Fruit fly (Drosophila melanogaster): ENCODE measurements around the gene CG6729.

Gene CG6729

DNA sequence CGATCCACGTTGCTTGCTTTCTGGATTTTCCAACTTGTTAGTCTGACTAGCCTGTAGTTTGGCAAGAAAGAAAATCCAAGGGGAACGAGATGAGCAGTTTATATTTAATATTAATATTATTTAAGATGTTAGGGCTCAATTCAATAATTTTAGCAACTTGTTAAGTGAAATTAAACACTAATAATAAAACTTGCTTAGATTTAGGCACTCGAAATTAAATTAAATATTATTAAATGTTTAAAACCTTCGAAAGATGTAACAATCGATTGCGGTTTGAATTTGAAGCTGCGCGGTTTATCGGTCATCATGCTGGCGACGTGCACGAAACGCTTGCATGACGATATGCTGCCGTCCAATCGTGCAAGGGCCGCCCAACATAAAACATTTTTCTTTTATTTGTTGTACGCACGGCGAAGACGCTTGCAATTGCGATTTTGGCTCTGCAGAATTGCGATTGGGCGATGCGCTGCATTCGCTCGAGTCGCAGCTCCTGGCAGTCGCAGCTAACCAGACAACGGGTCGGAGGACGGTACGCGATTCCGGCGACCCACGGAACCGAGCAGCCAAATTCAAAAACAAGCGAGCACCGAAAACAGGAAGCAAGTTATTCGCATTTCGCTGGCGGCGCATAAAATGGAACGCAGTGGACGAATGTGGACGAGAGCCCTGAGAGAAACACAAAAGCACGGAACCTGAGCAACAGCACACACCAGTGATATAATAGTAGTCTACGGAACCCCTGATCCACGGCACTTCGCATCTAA is 6.6 kb downstream of the CG6729 start, which contains the start of the genes Vha16-5 and CG12299 (continued):
- TF ChIP-seq Gsc (GFP tag; IDR thresholded peaks at IDR 0.05) (0 out of 2 replicates have a peak, but pooled peaks have one; percentile 39), CTCF (GFP tag; optimal IDR thresholded peaks at IDR 0.05) (no peak), Poxn (GFP tag; IDR thresholded peaks at IDR 0.05) (peak; percentile 21; the same call in 1 of the 2 replicates), CG10274 (GFP tag; optimal IDR thresholded peaks at IDR 0.05) (no peak), ATbp (GFP tag; optimal IDR thresholded peaks at IDR 0.05) (no peak), Hand (GFP tag; optimal IDR thresholded peaks at IDR 0.05) (no peak), CG9437 (GFP tag; optimal IDR thresholded peaks at IDR 0.05) (peak; percentile 47), CG1233 (GFP tag; optimal IDR thresholded peaks at IDR 0.05) (peak; percentile 35), Oaz (GFP tag; IDR thresholded peaks at IDR 0.05) (peak; percentile 78), bcd (GFP tag; optimal IDR thresholded peaks at IDR 0.05) (peak; percentile 72), ERR (GFP tag; optimal IDR thresholded peaks at IDR 0.05) (no peak), twi (tag; optimal IDR thresholded peaks at IDR 0.05) (peak; percentile 37), CG11456 (GFP tag; IDR thresholded peaks at IDR 0.05) (peak; percentile 95), Rx (GFP tag; IDR thresholded peaks at IDR 0.05) (peak; percentile 87), CG13775 (GFP tag; optimal IDR thresholded peaks at IDR 0.05) (peak; percentile 91), chn (GFP tag; optimal IDR thresholded peaks at IDR 0.05) (peak; percentile 93), pb (GFP tag; optimal IDR thresholded peaks at IDR 0.05) (peak; percentile 69), CG4854 (GFP tag; optimal IDR thresholded peaks at IDR 0.05) (peak; percentile 65), CG18476 (GFP tag; optimal IDR thresholded peaks at IDR 0.05) (peak; percentile 74), sim (GFP tag; IDR thresholded peaks at IDR 0.05) (no peak; the same call in 1 of the 2 replicates), CG11247 (GFP tag; IDR thresholded peaks at IDR 0.05) (peak; percentile 88), chif (GFP tag; optimal IDR thresholded peaks at IDR 0.05) (peak; percentile 80 to 85), nerfin-2 (GFP tag; IDR thresholded peaks at IDR 0.05; ENCODE audit: partially characterized antibody) (peak; percentile 85), CG11696 (GFP tag; IDR thresholded peaks at IDR 0.05) (peak; percentile 52), wek (GFP tag; optimal IDR thresholded peaks at IDR 0.05) (no peak), phol (tag; optimal IDR thresholded peaks at IDR 0.05) (peak; percentile 94), CG10959 (GFP tag; IDR thresholded peaks at IDR 0.05) (peak; percentile 92), pum (GFP tag; optimal IDR thresholded peaks at IDR 0.05) (peak; percentile 78), dmrt99B (tag; optimal IDR thresholded peaks at IDR 0.05) (no peak), gsb-n (tag; optimal IDR thresholded peaks at IDR 0.05) (no peak), trh (GFP tag; optimal IDR thresholded peaks at IDR 0.05) (peak; percentile 50), odd (GFP tag; optimal IDR thresholded peaks at IDR 0.05) (no peak), Sin3A (optimal IDR thresholded peaks at IDR 0.05) (no peak), Atf-2 (GFP tag; optimal IDR thresholded peaks at IDR 0.05) (peak; percentile 71), Rfx (GFP tag; IDR thresholded peaks at IDR 0.05) (peak; percentile 96), B-H2 (GFP tag; optimal IDR thresholded peaks at IDR 0.05) (no peak), CG3847 (GFP tag; IDR thresholded peaks at IDR 0.05) (peak; percentile 90), gfzf (GFP tag; optimal IDR thresholded peaks at IDR 0.05) (peak; percentile 30), Trl (optimal IDR thresholded peaks at IDR 0.05) (no peak), Trl (GFP tag; optimal IDR thresholded peaks at IDR 0.05) (peak; percentile 86), CG11723 (GFP tag; optimal IDR thresholded peaks at IDR 0.05) (peak; percentile 65), Lpt (GFP tag; optimal IDR thresholded peaks at IDR 0.05) (no peak), CG17359 (tag; optimal IDR thresholded peaks at IDR 0.05) (peak; percentile 79), Awh (GFP tag; IDR thresholded peaks at IDR 0.05) (peak; percentile 64), CG12744 (GFP tag; optimal IDR thresholded peaks at IDR 0.05) (peak; percentile 69), Ada2b (GFP tag; IDR thresholded peaks at IDR 0.05) (peak; percentile 90), CG15601 (tag; optimal IDR thresholded peaks at IDR 0.05) (peak; percentile 76), TFAM (GFP tag; optimal IDR thresholded peaks at IDR 0.05) (no peak), mam (GFP tag; optimal IDR thresholded peaks at IDR 0.05) (peak; percentile 74), CG18262 (tag; optimal IDR thresholded peaks at IDR 0.05) (peak; percentile 63), CG14667 (GFP tag; IDR thresholded peaks at IDR 0.05) (peak; percentile 70)

All from whole organism, embryonic.